Worm (Caenorhabditis elegans): ENCODE measurements around the gene F46F5.5.

DNA sequence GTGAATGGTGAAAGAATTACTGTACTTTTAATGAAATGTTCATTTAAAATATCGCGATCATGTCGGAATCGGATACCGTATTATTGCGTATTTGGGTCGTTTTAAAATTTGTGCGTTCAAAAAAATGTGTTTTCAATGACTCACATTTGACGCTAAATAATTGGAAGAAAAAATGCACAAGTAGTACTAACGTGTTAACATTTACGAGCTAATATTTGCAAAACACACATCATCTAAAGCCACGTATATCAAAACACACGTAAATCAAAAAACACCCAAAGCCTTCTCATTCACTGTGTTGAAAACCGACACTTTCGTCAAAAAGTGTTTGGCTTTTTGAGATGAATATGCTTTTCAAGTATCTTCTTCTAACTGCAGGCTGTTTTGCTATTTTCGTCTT lies 12.7 kb upstream of the F46F5.5 start, which contains the start of gene F28A10.1:
- TF ChIP-seq mes-4 (tag; optimal IDR thresholded peaks at IDR 0.05): no peak
- TF ChIP-seq dox-1 (GFP tag; IDR thresholded peaks at IDR 0.05): no peak
- TF ChIP-seq attf-3 (GFP tag; conservative IDR thresholded peaks at IDR 0.05): no peak
- no peak for TF ChIP-seq ama-1 (optimal IDR thresholded peaks at IDR 0.05)
- TF ChIP-seq ama-1 (GFP tag; optimal IDR thresholded peaks at IDR 0.05): no peak
- no peak for TF ChIP-seq ztf-18 (tag; optimal IDR thresholded peaks at IDR 0.05)
- no peak for TF ChIP-seq D2030.7 (GFP tag; IDR thresholded peaks at IDR 0.05)
- no peak for TF ChIP-seq Y56A3A.18 (GFP tag; IDR thresholded peaks at IDR 0.05)
- no peak for TF ChIP-seq lin-35 (GFP tag; optimal IDR thresholded peaks at IDR 0.05)
- no peak for TF ChIP-seq sdz-38 (tag; optimal IDR thresholded peaks at IDR 0.05)
- no peak for TF ChIP-seq B0019.2 (GFP tag; conservative IDR thresholded peaks at IDR 0.05)

Measured in whole organism, young adult.